Fruit fly (Drosophila melanogaster): Measurements from ENCODE around the gene Mst57Dc.

The Mst57Dc gene

dm6 chr3R:25870389-25870788 is 40.9 kb upstream of the Mst57Dc start (continued):
- no peak for TF ChIP-seq p53 (GFP tag; optimal IDR thresholded peaks at IDR 0.05)
- peak; percentile 56 for TF ChIP-seq CG18599 (GFP tag; optimal IDR thresholded peaks at IDR 0.05)
- peak; percentile 31 for TF ChIP-seq CG2120 (GFP tag; optimal IDR thresholded peaks at IDR 0.05)
- peak; percentile 2 for TF ChIP-seq pho (GFP tag; optimal IDR thresholded peaks at IDR 0.05)
- TF ChIP-seq CG6683 (GFP tag; optimal IDR thresholded peaks at IDR 0.05) = no peak
- TF ChIP-seq CG6765 (GFP tag; optimal IDR thresholded peaks at IDR 0.05) = peak; percentile 51
- TF ChIP-seq CG14860 (GFP tag; IDR thresholded peaks at IDR 0.05; ENCODE audit: partially characterized antibody) = no peak
- no peak for TF ChIP-seq CG10462 (GFP tag; optimal IDR thresholded peaks at IDR 0.05)

DNA sequence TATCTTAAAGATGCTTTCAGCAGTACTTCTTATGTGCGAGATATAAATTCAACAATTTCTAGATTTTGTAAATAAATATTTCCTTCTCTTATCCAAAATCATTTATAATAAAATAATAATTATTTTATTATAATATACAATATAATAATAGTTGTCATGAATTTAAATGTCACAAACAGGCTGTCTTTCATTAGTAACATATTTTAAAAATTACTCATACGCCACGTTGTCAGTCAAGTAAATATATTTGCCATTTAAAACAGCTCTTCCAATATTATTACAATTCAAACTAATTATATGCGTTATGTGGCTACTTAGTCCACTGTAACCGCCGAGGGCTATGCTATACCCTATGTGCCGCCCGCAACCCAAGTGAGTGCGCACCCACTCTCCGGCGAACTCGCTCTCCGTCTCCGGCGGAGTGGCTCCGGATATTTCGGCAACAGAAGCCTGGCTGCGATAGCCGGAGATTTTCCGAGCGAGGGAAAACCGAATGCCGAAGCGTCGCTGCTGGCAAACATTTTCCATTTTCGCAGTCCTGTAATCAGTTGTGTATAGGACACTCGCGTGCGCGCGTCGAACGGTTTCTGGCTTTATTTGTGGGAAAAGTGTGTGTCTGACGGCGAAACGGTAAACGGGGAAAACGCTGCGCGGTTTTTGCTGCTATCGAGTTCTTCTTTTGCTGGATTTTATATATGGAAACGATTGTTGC is 26.3 kb upstream of the Mst57Dc start, which contains the start of gene CG5890:
CG5890 (plus strand) TSS at position 561 of the 712 bp plus-strand sequence.
- TF ChIP-seq ATbp (GFP tag; optimal IDR thresholded peaks at IDR 0.05) (no peak), CG4730 (GFP tag; IDR thresholded peaks at IDR 0.05) (no peak), Med (GFP tag) (no peak), ewg (GFP tag; optimal IDR thresholded peaks at IDR 0.05) (peak; percentile 18), Rx (GFP tag; IDR thresholded peaks at IDR 0.05) (no peak), CG17829 (tag; optimal IDR thresholded peaks at IDR 0.05) (no peak), Hsf (GFP tag; optimal IDR thresholded peaks at IDR 0.05) (no peak), Dek (tag; optimal IDR thresholded peaks at IDR 0.05) (no peak), Spps (tag; optimal IDR thresholded peaks at IDR 0.05) (no peak), sug (tag; optimal IDR thresholded peaks at IDR 0.05) (peak; percentile 32), Poxn (GFP tag; IDR thresholded peaks at IDR 0.05) (no peak), CG10267 (tag; optimal IDR thresholded peaks at IDR 0.05) (no peak), CG1233 (GFP tag; optimal IDR thresholded peaks at IDR 0.05) (peak; percentile 1), Nf-YA (GFP tag; IDR thresholded peaks at IDR 0.05) (no peak), CG4360 (GFP tag; IDR thresholded peaks at IDR 0.05) (no peak), nau (GFP tag; optimal IDR thresholded peaks at IDR 0.05) (no peak), aop (GFP tag; IDR thresholded peaks at IDR 0.05) (no peak), sr (GFP tag; IDR thresholded peaks at IDR 0.05) (no peak), CG11247 (GFP tag; IDR thresholded peaks at IDR 0.05) (no peak), ems (GFP tag; optimal IDR thresholded peaks at IDR 0.05) (no peak), hkb (optimal IDR thresholded peaks at IDR 0.05) (no peak), hkb (GFP tag; IDR thresholded peaks at IDR 0.05) (no peak), CG10147 (GFP tag; optimal IDR thresholded peaks at IDR 0.05) (peak; percentile 39), CG3281 (GFP tag; optimal IDR thresholded peaks at IDR 0.05) (peak; percentile 71), CG11723 (GFP tag; optimal IDR thresholded peaks at IDR 0.05) (no peak), lmd (GFP tag; IDR thresholded peaks at IDR 0.05) (no peak), CG4282 (GFP tag; optimal IDR thresholded peaks at IDR 0.05) (no peak), crol (GFP tag; IDR thresholded peaks at IDR 0.05) (no peak), rib (GFP tag; IDR thresholded peaks at IDR 0.05) (no peak), lola (GFP tag; optimal IDR thresholded peaks at IDR 0.05) (no peak), CG6175 (GFP tag; IDR thresholded peaks at IDR 0.05) (no peak), chinmo (GFP tag; IDR thresholded peaks at IDR 0.05; ENCODE audit: partially characterized antibody) (no peak), Fer2 (tag; optimal IDR thresholded peaks at IDR 0.05) (no peak), Adf1 (GFP tag; IDR thresholded peaks at IDR 0.05) (no peak; the same call in 1 of the 2 replicates), Hmr (GFP tag; optimal IDR thresholded peaks at IDR 0.05) (peak; percentile 62), shn (GFP tag; optimal IDR thresholded peaks at IDR 0.05) (no peak), zen (tag; optimal IDR thresholded peaks at IDR 0.05) (no peak), CG8944 (GFP tag; optimal IDR thresholded peaks at IDR 0.05) (no peak), CG18599 (GFP tag; optimal IDR thresholded peaks at IDR 0.05) (peak; percentile 67), lov (optimal IDR thresholded peaks at IDR 0.05) (no peak), lov (GFP tag; IDR thresholded peaks at IDR 0.05) (no peak), eyg (GFP tag; optimal IDR thresholded peaks at IDR 0.05) (no peak)

Data from whole organism, embryonic.